Worm (Caenorhabditis elegans) whole organism, early embryonic: Measurements from ENCODE around the gene ubl-1.

Experiments
- B0310.2 ChIP-seq: sonication (generic microtip); optimal IDR thresholded peaks from 2 replicates; lab custom pipeline; 2016; ENCODE audit warnings: mild to moderate bottlenecking, missing genetic modification characterization, missing compliant biosample characterization
- F13C5.2 ChIP-seq: sonication (generic microtip); optimal IDR thresholded peaks from 2 replicates; lab custom pipeline; 2017; ENCODE audit warnings: mild to moderate bottlenecking, missing genetic modification characterization, inconsistent platforms, missing compliant biosample characterization
- aly-1 ChIP-seq: sonication (generic microtip); optimal IDR thresholded peaks from 2 replicates; lab custom pipeline; 2016; ENCODE audit warnings: missing genetic modification characterization, missing compliant biosample characterization
- ama-1 ChIP-seq: fragments of 150-350 bp; optimal IDR thresholded peaks from 2 replicates; lab custom pipeline; 2014
- ceh-13 ChIP-seq: fragments of 200-800 bp; sonication (Bioruptor generic); optimal IDR thresholded peaks from 2 replicates; lab custom pipeline; 2018; ENCODE audit warnings: mild to moderate bottlenecking, missing genetic modification characterization, missing compliant biosample characterization
- ceh-36 ChIP-seq: sonication (generic microtip); optimal IDR thresholded peaks from 2 replicates; lab custom pipeline; 2016; ENCODE audit warnings: missing genetic modification characterization, inconsistent platforms, missing compliant biosample characterization
- ets-7 ChIP-seq: sonication (generic microtip); optimal IDR thresholded peaks from 2 replicates; lab custom pipeline; 2016; ENCODE audit warnings: missing genotype, missing genetic modification characterization, missing compliant biosample characterization
- flt-1 ChIP-seq: fragments of 200-800 bp; sonication (Bioruptor generic); IDR thresholded peaks from 2 replicates; pipeline ENCODE4 v1.3.6; 2022; ENCODE audit warnings: missing genetic modification characterization, missing compliant biosample characterization
- hmbx-1 ChIP-seq: sonication (generic microtip); optimal IDR thresholded peaks from 2 replicates; lab custom pipeline; 2016; ENCODE audit warnings: mild to moderate bottlenecking, missing genetic modification characterization, missing compliant biosample characterization
- hmg-4 ChIP-seq: fragments of 200-800 bp; sonication (Bioruptor generic); optimal IDR thresholded peaks from 2 replicates; lab custom pipeline; 2018; ENCODE audit warnings: mild to moderate bottlenecking, missing genetic modification characterization, missing compliant biosample characterization
- hnd-1 ChIP-seq: sonication (generic microtip); optimal IDR thresholded peaks from 2 replicates; lab custom pipeline; 2016; ENCODE audit warnings: missing genetic modification characterization, missing compliant biosample characterization
- pes-1 ChIP-seq: fragments of 200-800 bp; sonication (Bioruptor generic); IDR thresholded peaks from 2 replicates; pipeline ENCODE4 v1.3.6; 2022; ENCODE audit warnings: missing genetic modification reagents, missing genetic modification characterization, missing compliant biosample characterization
- scrt-1 ChIP-seq: fragments of 200-800 bp; sonication (Bioruptor generic); IDR thresholded peaks from 2 replicates; pipeline ENCODE4 v1.3.6; 2022; ENCODE audit warnings: missing genetic modification characterization, missing compliant biosample characterization
- sea-1 ChIP-seq: fragments of 200-800 bp; sonication (Bioruptor generic); conservative IDR thresholded peaks from 2 replicates; pipeline ENCODE4 v1.3.6; 2022; ENCODE audit warnings: missing genetic modification characterization, missing compliant biosample characterization
- tbx-11 ChIP-seq: fragments of 200-800 bp; sonication (Bioruptor generic); IDR thresholded peaks from 2 replicates; pipeline ENCODE4 v1.3.6; 2022; ENCODE audit warnings: missing genetic modification characterization, missing compliant biosample characterization
- tbx-37 ChIP-seq: fragments of 200-800 bp; sonication (Bioruptor generic); conservative IDR thresholded peaks from 2 replicates; pipeline ENCODE4 v1.3.6; 2022; ENCODE audit warnings: missing genetic modification reagents, missing genetic modification characterization, missing compliant biosample characterization
- tra-4 ChIP-seq: sonication (generic microtip); optimal IDR thresholded peaks from 2 replicates; lab custom pipeline; 2017; ENCODE audit warnings: missing genetic modification characterization, missing compliant biosample characterization

ubl-1 gene

DNA sequence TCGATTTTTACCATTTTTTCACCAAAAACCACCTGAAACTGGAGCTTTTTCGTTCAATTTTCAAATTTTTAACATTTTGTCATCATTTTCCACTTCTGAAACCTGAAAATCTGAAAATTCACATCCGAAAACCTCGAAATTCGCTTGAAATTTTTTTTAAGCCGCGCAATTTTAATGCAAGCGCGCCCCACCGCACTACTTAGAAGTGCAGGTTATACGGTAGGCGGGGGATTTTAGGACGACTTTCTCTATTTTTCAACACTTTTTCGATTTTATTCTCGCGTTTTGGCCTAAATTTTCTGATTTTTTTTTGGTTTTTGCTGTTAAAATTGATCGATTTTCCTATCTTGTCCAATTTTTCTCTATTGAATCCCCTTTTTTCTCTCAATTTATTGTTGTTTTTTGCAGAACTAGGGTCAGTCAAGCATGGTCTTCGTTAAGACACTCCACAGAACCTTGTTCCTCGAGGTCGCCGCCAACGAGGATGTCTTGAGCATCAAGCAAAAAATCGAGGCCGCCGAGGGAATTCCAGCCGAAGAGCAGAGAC, at the start of gene ubl-1:
TSS of gene ubl-1 (plus strand) at position 402 of the 547 bp plus-strand sequence.
- TF ChIP-seq F13C5.2 (tag; lab: Kevin White, UChicago) (peak; percentile 31), ets-7 (tag; lab: Kevin White, UChicago) (no peak)

DNA sequence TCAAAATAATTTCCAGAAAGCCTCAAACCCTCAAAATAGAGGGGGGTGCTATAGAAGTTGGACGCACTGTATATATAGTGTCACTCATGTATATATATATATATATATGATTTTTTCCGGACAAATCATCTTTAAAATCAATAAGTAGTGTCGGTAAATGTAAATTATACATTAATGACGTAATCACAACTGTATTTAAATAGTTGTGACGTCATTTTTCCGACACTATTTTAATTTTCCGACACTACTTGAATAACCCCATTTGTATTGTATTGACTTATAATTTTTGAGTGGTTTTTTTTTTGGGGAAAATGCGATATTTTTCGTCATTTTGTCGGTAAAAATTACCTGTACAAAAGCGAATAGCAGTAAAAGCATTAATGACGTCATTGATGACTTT, 49.3 kb upstream of the ubl-1 start:
- TF ChIP-seq aly-1 (tag; lab: Kevin White, UChicago) = no peak
- no peak for TF ChIP-seq tbx-37 (GFP tag; lab: Robert Waterston, UW)
- no peak for TF ChIP-seq scrt-1
- TF ChIP-seq ceh-13 = no peak
- TF ChIP-seq tbx-11 (GFP tag; lab: Robert Waterston, UW) = no peak
- no peak for TF ChIP-seq B0310.2 (tag; lab: Kevin White, UChicago)
- no peak for TF ChIP-seq ama-1 (lab: Kevin White, UChicago)

DNA sequence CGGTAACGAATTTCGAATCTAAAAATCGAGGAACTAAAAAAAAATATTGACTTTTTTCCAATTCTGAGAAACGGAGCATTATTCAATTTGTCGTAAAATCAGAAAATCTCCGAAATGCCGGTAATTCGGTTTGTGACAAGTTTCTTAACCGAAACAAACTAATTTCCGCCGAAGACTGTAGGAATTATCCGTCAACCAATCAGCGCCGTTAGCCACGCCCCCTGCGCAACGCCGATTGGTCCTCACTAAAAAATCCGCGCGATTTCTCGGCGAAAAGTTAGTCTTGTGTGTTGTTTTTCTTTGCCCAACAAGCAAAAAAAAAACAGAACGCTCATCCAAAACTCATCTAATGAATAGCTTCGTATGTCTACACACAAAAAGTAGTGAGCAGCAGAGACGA, 48.1 kb upstream of the ubl-1 start:
- TF ChIP-seq sea-1 (no peak), flt-1 (no peak), aly-1 (tag; lab: Kevin White, UChicago) (no peak), B0310.2 (tag; lab: Kevin White, UChicago) (no peak)

DNA sequence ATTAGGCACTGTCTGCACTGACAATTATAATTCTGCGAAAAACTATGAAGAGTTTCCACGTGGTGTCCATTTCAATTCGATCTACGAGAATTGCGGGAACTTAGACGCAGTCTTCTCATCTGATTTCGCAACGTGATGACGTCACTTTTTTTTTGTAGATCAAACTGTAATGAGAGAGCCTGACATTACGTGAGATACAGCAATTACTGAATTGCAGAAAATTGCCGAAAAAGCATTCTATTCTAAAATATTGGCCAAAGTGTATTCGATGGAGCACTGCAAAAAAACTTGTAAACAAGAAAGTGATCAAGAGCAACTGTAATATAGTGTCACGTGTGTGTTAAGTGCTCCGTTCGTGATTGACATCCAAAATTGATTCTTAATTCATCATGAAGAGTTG, 41.4 kb upstream of the ubl-1 start:
- TF ChIP-seq tbx-37 (GFP tag; lab: Robert Waterston, UW) (no peak), aly-1 (tag; lab: Kevin White, UChicago) (no peak), hmg-4 (GFP tag; lab: Kevin White, UChicago) (no peak), tbx-11 (GFP tag; lab: Robert Waterston, UW) (no peak), tra-4 (no peak)

DNA sequence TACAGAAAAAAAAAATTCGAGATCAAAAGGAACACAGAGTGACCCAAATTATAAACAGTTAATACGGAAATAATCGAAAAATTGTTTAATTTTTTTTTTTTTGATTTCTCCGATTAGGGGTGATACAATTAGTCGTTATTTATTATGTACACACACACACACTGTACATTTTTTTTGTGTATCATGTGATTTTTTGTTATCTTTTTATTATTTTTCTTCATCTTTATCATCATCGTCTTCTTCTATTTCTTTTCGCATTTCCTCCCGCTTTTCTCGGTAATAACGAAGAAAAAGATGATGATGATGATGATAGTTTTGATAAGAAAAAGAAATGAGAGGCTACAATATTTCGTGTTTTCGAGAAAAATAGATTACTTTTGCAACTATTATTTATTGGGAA, 38.3 kb upstream of the ubl-1 start:
- TF ChIP-seq scrt-1 (no peak), ceh-13 (no peak), sea-1 (no peak), pes-1 (no peak), hmg-4 (GFP tag; lab: Kevin White, UChicago) (no peak), tbx-11 (GFP tag; lab: Robert Waterston, UW) (no peak), hmbx-1 (tag; lab: Kevin White, UChicago) (no peak), F13C5.2 (tag; lab: Kevin White, UChicago) (no peak), aly-1 (tag; lab: Kevin White, UChicago) (no peak), tbx-37 (GFP tag; lab: Robert Waterston, UW) (no peak), tra-4 (no peak), flt-1 (no peak), ceh-36 (no peak), ets-7 (tag; lab: Kevin White, UChicago) (no peak), ama-1 (lab: Kevin White, UChicago) (no peak)

DNA sequence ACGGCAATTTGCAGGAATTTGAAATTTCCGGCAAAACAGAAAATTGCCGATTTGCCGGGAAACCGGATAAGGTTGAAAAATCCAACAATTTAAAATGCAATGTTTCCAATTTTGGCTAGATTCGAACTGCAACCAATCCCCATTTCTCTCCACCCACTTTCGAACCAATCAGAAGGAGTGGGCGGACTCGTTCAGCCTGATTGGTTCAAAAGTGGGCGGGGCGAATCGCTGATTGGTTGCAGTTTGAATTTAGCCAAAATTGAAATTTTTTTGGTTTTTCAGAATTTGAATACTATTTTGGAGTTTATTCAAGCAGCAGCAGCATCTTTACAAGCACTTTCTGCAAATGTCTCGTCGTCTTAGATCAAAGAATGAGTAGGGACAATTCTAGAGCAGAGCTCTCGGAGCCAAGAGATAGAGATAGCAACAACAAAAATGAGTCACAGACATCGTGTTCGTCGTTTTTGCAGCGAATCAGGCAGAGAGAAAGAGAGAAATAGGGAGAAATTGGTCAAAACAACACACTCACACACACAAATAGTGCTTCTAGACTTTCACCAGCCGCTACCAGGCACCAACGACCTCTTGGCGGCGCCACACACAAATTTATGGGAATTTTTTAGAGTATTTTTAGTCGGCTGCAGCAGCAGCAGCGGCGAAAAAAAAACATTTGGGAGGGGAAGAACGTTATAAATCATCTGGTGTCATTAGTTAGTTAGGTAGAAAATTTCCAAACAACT, 36.9 kb upstream of the ubl-1 start:
- no peak for TF ChIP-seq pes-1
- TF ChIP-seq flt-1 = no peak
- TF ChIP-seq ceh-36 = no peak
- TF ChIP-seq ceh-13 = no peak
- TF ChIP-seq hmbx-1 (tag; lab: Kevin White, UChicago) = no peak
- TF ChIP-seq tra-4 = no peak
- TF ChIP-seq sea-1 = no peak
- TF ChIP-seq ets-7 (tag; lab: Kevin White, UChicago) = no peak
- no peak for TF ChIP-seq ama-1 (lab: Kevin White, UChicago)
- TF ChIP-seq F13C5.2 (tag; lab: Kevin White, UChicago) = no peak
- no peak for TF ChIP-seq B0310.2 (tag; lab: Kevin White, UChicago)
- TF ChIP-seq hmg-4 (GFP tag; lab: Kevin White, UChicago) = no peak
- TF ChIP-seq tbx-37 (GFP tag; lab: Robert Waterston, UW) = no peak
- TF ChIP-seq tbx-11 (GFP tag; lab: Robert Waterston, UW) = no peak
- no peak for TF ChIP-seq aly-1 (tag; lab: Kevin White, UChicago)
- TF ChIP-seq hnd-1 = no peak

DNA sequence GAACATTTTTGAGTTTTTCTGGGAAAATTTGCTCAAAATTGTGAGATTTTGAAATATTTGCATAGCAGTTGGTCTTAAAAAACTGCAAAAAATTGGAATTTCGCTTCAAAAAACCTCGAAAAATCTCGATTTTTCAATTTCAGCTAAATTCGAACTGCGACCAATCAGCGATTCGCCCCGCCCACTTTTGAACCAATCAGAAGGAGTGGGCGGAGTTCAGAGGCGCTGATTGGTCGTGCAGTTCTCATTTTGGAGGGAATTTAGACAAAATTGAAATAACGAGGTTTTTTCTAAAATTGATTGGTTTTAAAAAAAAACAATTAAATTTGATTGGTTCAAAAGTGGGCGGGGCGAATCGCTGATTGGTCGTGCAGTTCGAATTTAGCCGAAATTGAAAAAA, 34.6 kb upstream of the ubl-1 start:
- TF ChIP-seq ceh-36 = no peak
- no peak for TF ChIP-seq F13C5.2 (tag; lab: Kevin White, UChicago)
- no peak for TF ChIP-seq ceh-13

DNA sequence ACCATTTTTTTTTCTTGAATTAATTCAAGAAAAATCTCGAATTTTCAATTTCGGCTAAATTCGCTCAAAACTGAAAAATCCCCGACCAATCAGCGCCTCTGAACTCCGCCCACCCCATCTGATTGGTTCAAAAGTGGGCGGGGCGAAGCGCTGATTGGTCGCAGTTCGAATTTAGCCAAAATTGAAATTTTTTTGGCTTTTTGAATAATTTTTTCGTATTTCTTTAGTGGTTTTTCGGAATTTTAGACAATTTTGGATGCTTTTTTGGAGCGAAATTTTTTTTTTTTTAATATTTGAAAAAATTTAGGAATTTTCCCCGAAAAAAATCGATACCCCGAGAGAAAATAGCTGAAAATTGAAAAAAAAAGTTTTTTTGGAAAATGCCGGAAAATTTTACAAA, 34.2 kb upstream of the ubl-1 start:
- TF ChIP-seq tbx-11 (GFP tag; lab: Robert Waterston, UW) (no peak), B0310.2 (tag; lab: Kevin White, UChicago) (no peak), hnd-1 (no peak), tra-4 (no peak), tbx-37 (GFP tag; lab: Robert Waterston, UW) (no peak), ama-1 (lab: Kevin White, UChicago) (no peak), F13C5.2 (tag; lab: Kevin White, UChicago) (no peak), flt-1 (no peak), ceh-13 (no peak), ceh-36 (no peak)

DNA sequence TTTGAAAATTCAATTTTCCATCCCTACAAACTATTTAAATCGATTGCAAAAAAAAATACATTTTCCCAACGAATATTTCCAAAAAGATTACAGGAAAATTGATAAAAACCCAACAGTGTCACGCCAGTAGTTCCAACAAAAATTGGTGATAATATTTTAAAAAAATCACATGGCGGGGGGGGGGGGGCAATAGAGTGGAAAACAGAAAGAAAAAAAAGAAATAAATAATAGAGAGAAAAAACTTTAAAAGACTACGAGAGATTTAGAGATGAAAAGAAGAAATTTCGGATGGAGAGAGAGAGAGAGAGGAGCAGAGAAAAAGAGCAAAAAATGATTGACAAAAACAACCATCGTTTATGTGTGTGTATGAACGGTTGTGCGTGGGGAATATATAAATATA, 33.7 kb upstream of the ubl-1 start:
- no peak for TF ChIP-seq ceh-13
- no peak for TF ChIP-seq tbx-11 (GFP tag; lab: Robert Waterston, UW)
- TF ChIP-seq tra-4 = no peak
- TF ChIP-seq flt-1 = no peak
- TF ChIP-seq B0310.2 (tag; lab: Kevin White, UChicago) = no peak
- TF ChIP-seq hmg-4 (GFP tag; lab: Kevin White, UChicago) = no peak
- no peak for TF ChIP-seq aly-1 (tag; lab: Kevin White, UChicago)
- no peak for TF ChIP-seq scrt-1
- TF ChIP-seq hmbx-1 (tag; lab: Kevin White, UChicago) = no peak
- no peak for TF ChIP-seq hnd-1
- no peak for TF ChIP-seq F13C5.2 (tag; lab: Kevin White, UChicago)
- no peak for TF ChIP-seq sea-1
- TF ChIP-seq pes-1 = no peak
- TF ChIP-seq ets-7 (tag; lab: Kevin White, UChicago) = no peak
- no peak for TF ChIP-seq ceh-36
- no peak for TF ChIP-seq tbx-37 (GFP tag; lab: Robert Waterston, UW)
- no peak for TF ChIP-seq ama-1 (lab: Kevin White, UChicago)
